Worm (Caenorhabditis elegans): ENCODE results near the gene F13H8.11.

- TF ChIP-seq W03F9.2 (tag; optimal IDR thresholded peaks at IDR 0.05) (no peak), dao-5 (tag; optimal IDR thresholded peaks at IDR 0.05) (no peak)
These were observed 18.1 kb downstream of the F13H8.11 start, which contains the start of gene T24H7.8 for ce11 chrII:6241758-6242157.
